Fruit fly (Drosophila melanogaster) whole organism, embryonic: ENCODE results near the gene mxt.

Source experiments
- CG12659 ChIP-seq: fragments of 200-800 bp; sonication (Bioruptor generic); optimal IDR thresholded peaks from 3 replicates; lab custom pipeline; 2017; ENCODE audit warnings: mild to moderate bottlenecking, missing biosample characterization, missing genetic modification reagents, missing genetic modification characterization
- CG14860 ChIP-seq: fragments of 200-800 bp; sonication (Bioruptor generic); IDR thresholded peaks from 3 replicates; pipeline ENCODE4 v1.3.6; 2022; ENCODE audit warnings: missing biosample characterization, missing genetic modification characterization; ENCODE audit not compliant: partially characterized antibody
- CG15601 ChIP-seq: fragments of 200-800 bp; sonication (Bioruptor generic); optimal IDR thresholded peaks from 3 replicates; lab custom pipeline; 2019; ENCODE audit warnings: missing biosample characterization, mild to moderate bottlenecking, missing genetic modification characterization, moderate library complexity
- CG1602 ChIP-seq: fragments of 200-800 bp; sonication (Bioruptor generic); optimal IDR thresholded peaks from 3 replicates; lab custom pipeline; 2016; ENCODE audit warnings: missing biosample characterization, missing genetic modification characterization
- CG16815 ChIP-seq: fragments of 200-800 bp; sonication (Bioruptor generic); optimal IDR thresholded peaks from 3 replicates; lab custom pipeline; 2017; ENCODE audit warnings: missing biosample characterization, mild to moderate bottlenecking, missing genetic modification characterization
- CG17612 ChIP-seq: fragments of 200-800 bp; sonication (Bioruptor generic); IDR thresholded peaks from 2 replicates; pipeline ENCODE4 v1.3.6; 2022; ENCODE audit warnings: missing biosample characterization, missing genetic modification characterization
- CG18011 ChIP-seq: fragments of 200-800 bp; sonication (Bioruptor generic); optimal IDR thresholded peaks from 2 replicates; lab custom pipeline; 2017; ENCODE audit warnings: missing biosample characterization, missing genetic modification characterization, mild to moderate bottlenecking, moderate library complexity, missing genotype
- CG2712 ChIP-seq: fragments of 200-800 bp; optimal IDR thresholded peaks from 3 replicates; lab custom pipeline; 2019; ENCODE audit warnings: missing biosample characterization, mild to moderate bottlenecking, missing genetic modification characterization, moderate library complexity
- CG2889 ChIP-seq: fragments of 200-800 bp; sonication (Bioruptor generic); IDR thresholded peaks from 3 replicates; pipeline ENCODE4 v1.3.6; 2022; ENCODE audit warnings: missing biosample characterization, missing genetic modification characterization
- CG32532 ChIP-seq: fragments of 200-800 bp; sonication (Bioruptor generic); IDR thresholded peaks from 2 replicates; pipeline ENCODE4 v1.3.6; 2022; ENCODE audit warnings: missing biosample characterization, missing genetic modification characterization
- CG4328 ChIP-seq: fragments of 200-800 bp; sonication (Bioruptor generic); optimal IDR thresholded peaks from 3 replicates; lab custom pipeline; 2017; ENCODE audit warnings: missing biosample characterization, missing genetic modification reagents, missing genetic modification characterization
- CG4404 ChIP-seq: fragments of 200-800 bp; sonication (Bioruptor generic); IDR thresholded peaks from 2 replicates; pipeline ENCODE4 v1.3.6; 2022; ENCODE audit warnings: missing biosample characterization, missing genetic modification characterization
- CG4424 ChIP-seq: fragments of 200-800 bp; sonication (Bioruptor generic); optimal IDR thresholded peaks from 3 replicates; lab custom pipeline; 2016; ENCODE audit warnings: missing biosample characterization, missing genetic modification characterization
- CG4617 ChIP-seq: fragments of 200-800 bp; sonication (Bioruptor generic); optimal IDR thresholded peaks from 3 replicates; lab custom pipeline; 2016; ENCODE audit warnings: missing biosample characterization, missing genetic modification characterization, borderline replicate concordance
- CG6654 ChIP-seq: fragments of 200-800 bp; sonication (Bioruptor generic); optimal IDR thresholded peaks from 2 replicates; lab custom pipeline; 2017; ENCODE audit warnings: missing biosample characterization, mild to moderate bottlenecking, missing genetic modification characterization
- CG6683 ChIP-seq: fragments of 200-800 bp; sonication (Bioruptor generic); optimal IDR thresholded peaks from 2 replicates; lab custom pipeline; 2017; ENCODE audit warnings: missing biosample characterization, mild to moderate bottlenecking, missing genetic modification characterization, missing genetic modification reagents
- CG7839 ChIP-seq: fragments of 200-800 bp; sonication (Bioruptor generic); optimal IDR thresholded peaks from 3 replicates; lab custom pipeline; 2018; ENCODE audit warnings: missing biosample characterization, mild to moderate bottlenecking, missing genetic modification characterization, moderate library complexity
- CG9727 ChIP-seq: fragments of 200-800 bp; sonication (Bioruptor generic); optimal IDR thresholded peaks from 3 replicates; lab custom pipeline; 2017; ENCODE audit warnings: missing biosample characterization, mild to moderate bottlenecking, missing genetic modification characterization
- CG9932 ChIP-seq: fragments of 200-800 bp; sonication (Bioruptor generic); IDR thresholded peaks from 2 replicates; pipeline ENCODE4 v1.3.6; 2022; ENCODE audit warnings: missing biosample characterization, missing genetic modification characterization
- Dfd ChIP-seq, 2 experiments: fragments of >200 bp; optimal IDR thresholded peaks; 2 replicates each; lab custom pipeline; 2017; ENCODE audit warnings: missing biosample characterization in 2 of 2, missing genetic modification characterization in 2 of 2
- Dip3 ChIP-seq: fragments of 200-800 bp; sonication (Bioruptor generic); optimal IDR thresholded peaks from 3 replicates; lab custom pipeline; 2016; ENCODE audit warnings: missing biosample characterization, missing genetic modification characterization
- Dref ChIP-seq: fragments of 200-800 bp; sonication (Bioruptor generic); IDR thresholded peaks from 2 replicates; pipeline ENCODE4 v1.3.6; 2022; ENCODE audit warnings: missing biosample characterization, missing genetic modification characterization
- ERR ChIP-seq: fragments of 200-800 bp; sonication (Bioruptor generic); optimal IDR thresholded peaks from 2 replicates; lab custom pipeline; 2016; ENCODE audit warnings: missing biosample characterization, missing genetic modification characterization
- Gug ChIP-seq: fragments of 200-800 bp; sonication (Bioruptor generic); IDR thresholded peaks from 4 replicates; pipeline ENCODE4 v1.3.6; 2022; ENCODE audit warnings: missing biosample characterization, missing genetic modification characterization
- Hmr ChIP-seq: fragments of 200-800 bp; sonication (Bioruptor generic); optimal IDR thresholded peaks from 3 replicates; lab custom pipeline; 2017; ENCODE audit warnings: mild to moderate bottlenecking, missing biosample characterization, missing genetic modification reagents, missing genetic modification characterization
- Sox100B ChIP-seq: fragments of 200-800 bp; sonication (Bioruptor generic); optimal IDR thresholded peaks from 3 replicates; lab custom pipeline; 2018; ENCODE audit warnings: missing biosample characterization, mild to moderate bottlenecking, missing genetic modification characterization
- al ChIP-seq: fragments of 200-800 bp; sonication (Bioruptor generic); IDR thresholded peaks from 2 replicates; pipeline ENCODE4 v1.3.6; 2022; ENCODE audit warnings: missing biosample characterization, missing genetic modification characterization
- amos ChIP-seq: fragments of 200-800 bp; sonication (Bioruptor generic); IDR thresholded peaks from 2 replicates; pipeline ENCODE4 v1.3.6; 2022; ENCODE audit warnings: missing biosample characterization, missing genetic modification characterization; ENCODE audit not compliant: partially characterized antibody
- aop ChIP-seq: fragments of 200-800 bp; sonication (Bioruptor generic); IDR thresholded peaks from 2 replicates; pipeline ENCODE4 v1.3.6; 2022; ENCODE audit warnings: missing biosample characterization, missing genetic modification characterization
- az2 ChIP-seq: fragments of 200-800 bp; sonication (Bioruptor generic); optimal IDR thresholded peaks from 3 replicates; lab custom pipeline; 2016; ENCODE audit warnings: missing biosample characterization, missing genetic modification characterization
- bigmax ChIP-seq: fragments of 200-800 bp; sonication (Bioruptor generic); optimal IDR thresholded peaks from 2 replicates; lab custom pipeline; 2018; ENCODE audit warnings: missing biosample characterization, mild to moderate bottlenecking, missing genetic modification characterization
- chinmo ChIP-seq: fragments of 200-800 bp; sonication (Bioruptor generic); IDR thresholded peaks from 4 replicates; pipeline ENCODE4 v1.3.6; 2022; ENCODE audit warnings: missing biosample characterization, missing genetic modification characterization; ENCODE audit not compliant: partially characterized antibody
- chm ChIP-seq: fragments of 200-800 bp; sonication (Bioruptor generic); IDR thresholded peaks from 2 replicates; pipeline ENCODE4 v1.3.6; 2022; ENCODE audit warnings: missing biosample characterization, missing genetic modification characterization
- corto ChIP-seq: fragments of 200-800 bp; sonication (Bioruptor generic); optimal IDR thresholded peaks from 2 replicates; lab custom pipeline; 2016; ENCODE audit warnings: missing biosample characterization, mild to moderate bottlenecking, missing genetic modification characterization, moderate library complexity
- croc ChIP-seq: fragments of 200-800 bp; sonication (Bioruptor generic); conservative IDR thresholded peaks from 3 replicates; pipeline ENCODE4 v1.3.6; 2022; ENCODE audit warnings: missing biosample characterization, missing genetic modification characterization
- dan ChIP-seq: fragments of 200-800 bp; sonication (Bioruptor generic); IDR thresholded peaks from 2 replicates; pipeline ENCODE4 v1.3.6; 2022; ENCODE audit warnings: missing biosample characterization, missing genetic modification characterization
- dmrt99B ChIP-seq: fragments of 200-800 bp; sonication (Bioruptor generic); optimal IDR thresholded peaks from 2 replicates; lab custom pipeline; 2018; ENCODE audit warnings: missing biosample characterization, mild to moderate bottlenecking, missing genetic modification characterization, moderate library complexity
- en ChIP-seq: fragments of 200-800 bp; sonication (Bioruptor generic); optimal IDR thresholded peaks from 2 replicates; lab custom pipeline; 2016; ENCODE audit warnings: missing biosample characterization, missing genetic modification characterization
- ewg ChIP-seq: fragments of 200-800 bp; sonication (Bioruptor generic); optimal IDR thresholded peaks from 3 replicates; lab custom pipeline; 2017; ENCODE audit warnings: mild to moderate bottlenecking, missing biosample characterization, missing genetic modification reagents, missing genetic modification characterization
- ftz-f1 ChIP-seq: fragments of 200-800 bp; sonication (Bioruptor generic); optimal IDR thresholded peaks from 2 replicates; lab custom pipeline; 2016; ENCODE audit warnings: missing biosample characterization, missing genetic modification characterization
- jing ChIP-seq: fragments of 200-800 bp; sonication (Bioruptor generic); optimal IDR thresholded peaks from 2 replicates; lab custom pipeline; 2018; ENCODE audit warnings: missing biosample characterization, mild to moderate bottlenecking, missing genetic modification characterization
- nau ChIP-seq: fragments of 200-800 bp; sonication (Bioruptor generic); optimal IDR thresholded peaks from 3 replicates; lab custom pipeline; 2017; ENCODE audit warnings: missing biosample characterization, mild to moderate bottlenecking, missing genetic modification characterization, missing genetic modification reagents
- nerfin-1 ChIP-seq: fragments of 200-800 bp; sonication (Bioruptor generic); optimal IDR thresholded peaks from 3 replicates; lab custom pipeline; 2019; ENCODE audit warnings: missing biosample characterization, mild to moderate bottlenecking, missing genetic modification characterization, moderate library complexity
- odd ChIP-seq: fragments of 200-800 bp; sonication (Bioruptor generic); optimal IDR thresholded peaks from 2 replicates; lab custom pipeline; 2017; ENCODE audit warnings: missing biosample characterization, mild to moderate bottlenecking, missing genetic modification characterization
- rib ChIP-seq: fragments of 200-800 bp; sonication (Bioruptor generic); IDR thresholded peaks from 2 replicates; pipeline ENCODE4 v1.3.6; 2022; ENCODE audit warnings: missing biosample characterization, missing genetic modification characterization
- scrt ChIP-seq: fragments of 200-800 bp; sonication (Bioruptor generic); optimal IDR thresholded peaks from 2 replicates; lab custom pipeline; 2018; ENCODE audit warnings: missing biosample characterization, mild to moderate bottlenecking, missing genetic modification characterization, moderate library complexity
- sens-2 ChIP-seq: fragments of 200-800 bp; sonication (Bioruptor generic); IDR thresholded peaks from 2 replicates; pipeline ENCODE4 v1.3.6; 2022; ENCODE audit warnings: missing biosample characterization, missing genetic modification characterization
- tap ChIP-seq: fragments of 200-800 bp; optimal IDR thresholded peaks from 3 replicates; lab custom pipeline; 2019; ENCODE audit warnings: missing biosample characterization, mild to moderate bottlenecking, missing genetic modification characterization, moderate library complexity

Gene mxt

DNA sequence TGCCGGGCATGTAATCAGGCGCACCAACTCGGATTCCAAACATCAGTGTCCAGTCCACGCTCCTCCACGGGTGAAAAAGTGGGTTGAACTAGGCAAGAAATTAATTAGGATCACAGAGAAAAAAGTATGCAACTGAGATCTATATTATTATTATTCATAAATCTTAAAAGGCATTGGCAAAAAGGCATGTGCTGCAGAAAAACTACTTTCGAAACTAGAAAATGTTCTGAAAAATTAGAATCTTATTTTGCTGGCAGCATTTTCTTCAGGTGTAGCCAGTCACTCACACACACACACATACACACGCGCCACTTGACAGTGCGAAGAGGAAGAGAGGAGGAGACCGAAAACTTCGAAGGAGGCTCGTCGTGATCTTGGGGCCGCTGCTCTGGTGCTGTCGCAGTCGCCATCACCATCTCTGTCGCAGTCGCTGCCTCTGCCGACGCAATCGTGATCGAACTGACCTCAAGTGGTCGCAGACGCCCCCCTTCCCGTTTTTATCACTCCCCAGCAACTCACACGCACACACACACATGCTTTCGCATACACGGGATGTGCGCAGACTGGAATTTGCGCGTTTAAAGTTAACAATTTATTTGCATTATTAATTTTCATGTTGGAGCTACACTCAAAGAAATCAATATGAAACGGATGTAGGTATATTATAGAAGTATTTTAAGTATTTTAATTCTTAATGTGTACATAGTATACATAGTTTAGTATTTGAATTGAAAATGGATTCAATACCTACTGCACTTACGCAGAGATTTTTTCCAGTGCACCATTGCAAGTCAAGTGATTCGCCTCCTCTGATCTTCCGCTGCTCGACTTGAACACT lies 40.5 kb upstream of the mxt start (continued):
- TF ChIP-seq Dfd (GFP tag; optimal IDR thresholded peaks at IDR 0.05; lab: Kevin White, UChicago) = no peak
- no peak for TF ChIP-seq nau
- TF ChIP-seq aop = no peak
- peak; percentile 18 for TF ChIP-seq CG12659 (GFP tag; lab: Kevin White, UChicago)
- no peak for TF ChIP-seq CG4328 (GFP tag; lab: Kevin White, UChicago)
- TF ChIP-seq al (GFP tag; lab: Robert Waterston, UW) = peak; percentile 52; the same call in 1 of the 2 replicates
- peak; percentile 62 for TF ChIP-seq CG7839 (tag; lab: Kevin White, UChicago)
- TF ChIP-seq tap (tag; lab: Kevin White, UChicago) = peak; percentile 68
- no peak for TF ChIP-seq Dip3 (GFP tag; lab: Kevin White, UChicago)
- peak; percentile 41 for TF ChIP-seq CG9932 (GFP tag; lab: Robert Waterston, UW)
- peak; percentile 66 for TF ChIP-seq dmrt99B (tag; lab: Kevin White, UChicago)
- TF ChIP-seq ewg = peak; percentile 36
- TF ChIP-seq Dref (GFP tag; lab: Robert Waterston, UW) = no peak
- no peak for TF ChIP-seq bigmax
- TF ChIP-seq CG14860 = no peak
- TF ChIP-seq CG9727 (GFP tag; lab: Kevin White, UChicago) = peak; percentile 29
- no peak for TF ChIP-seq CG4617 (GFP tag; lab: Kevin White, UChicago)
- no peak for TF ChIP-seq CG18011 (GFP tag; lab: Kevin White, UChicago)
- TF ChIP-seq chm (GFP tag; lab: Robert Waterston, UW) = no peak; the same call in 1 of the 2 replicates
- TF ChIP-seq odd = no peak
- TF ChIP-seq CG15601 (tag; lab: Kevin White, UChicago) = no peak
- no peak for TF ChIP-seq dan (GFP tag; lab: Robert Waterston, UW)
- TF ChIP-seq chinmo (GFP tag; lab: Robert Waterston, UW) = peak; percentile 58; the same call in 2 of the 4 replicates
- TF ChIP-seq CG2712 = peak; percentile 68
- TF ChIP-seq CG6683 = no peak
- peak; percentile 45 for TF ChIP-seq CG4424
- peak; percentile 50; the same call in 1 of the 2 replicates for TF ChIP-seq sens-2
- TF ChIP-seq CG6654 (GFP tag; lab: Kevin White, UChicago) = no peak
- peak; percentile 79 for TF ChIP-seq CG32532 (GFP tag; lab: Robert Waterston, UW)
- no peak for TF ChIP-seq croc
- TF ChIP-seq jing = peak; percentile 40
- peak; percentile 56 for TF ChIP-seq az2 (GFP tag; lab: Kevin White, UChicago)
- peak; percentile 57 for TF ChIP-seq CG16815 (GFP tag; lab: Kevin White, UChicago)
- TF ChIP-seq corto (GFP tag; lab: Kevin White, UChicago) = peak; percentile 87
- TF ChIP-seq CG4404 (GFP tag; lab: Robert Waterston, UW) = peak; percentile 41
- peak; percentile 8 for TF ChIP-seq scrt
- peak; percentile 61 for TF ChIP-seq CG17612
- TF ChIP-seq Gug (GFP tag; lab: Robert Waterston, UW) = peak; percentile 46; the same call in 2 of the 4 replicates
- TF ChIP-seq rib (GFP tag; lab: Robert Waterston, UW) = no peak; the same call in 1 of the 2 replicates
- no peak for TF ChIP-seq Sox100B
- TF ChIP-seq Hmr (GFP tag; lab: Kevin White, UChicago) = peak; percentile 31
- TF ChIP-seq CG1602 (GFP tag; lab: Kevin White, UChicago) = peak; percentile 24
- peak; percentile 17 for TF ChIP-seq ftz-f1 (GFP tag; lab: Kevin White, UChicago)
- TF ChIP-seq amos (GFP tag; lab: Robert Waterston, UW) = no peak
- no peak for TF ChIP-seq ERR
- TF ChIP-seq CG2889 (GFP tag; lab: Robert Waterston, UW) = peak; percentile 57; the same call in 2 of the 3 replicates
- TF ChIP-seq nerfin-1 (tag; lab: Kevin White, UChicago) = no peak
- TF ChIP-seq en (GFP tag; lab: Kevin White, UChicago) = no peak
